Fruit fly (Drosophila melanogaster) whole organism, prepupa: ENCODE data around the gene CG32071.

ENCODE experiments used
- Blimp-1 ChIP-seq: fragments of 200-800 bp; sonication (Bioruptor generic); optimal IDR thresholded peaks from 3 replicates; lab custom pipeline; 2017; ENCODE audit warnings: missing biosample characterization, missing genetic modification characterization, mild to moderate bottlenecking, moderate library complexity, missing genetic modification reagents
- CG10631 ChIP-seq: fragments of 200-800 bp; sonication (Bioruptor generic); optimal IDR thresholded peaks from 2 replicates; lab custom pipeline; 2016; ENCODE audit warnings: missing biosample characterization, missing genetic modification characterization
- CG11294 ChIP-seq: fragments of 200-800 bp; sonication (Bioruptor generic); IDR thresholded peaks from 2 replicates; pipeline ENCODE4 v1.3.6; 2022; ENCODE audit warnings: missing biosample characterization, missing genetic modification characterization
- CG11762 ChIP-seq: fragments of 200-800 bp; sonication (Bioruptor generic); optimal IDR thresholded peaks from 3 replicates; lab custom pipeline; 2016; ENCODE audit warnings: missing biosample characterization, missing genetic modification characterization; ENCODE audit not compliant: insufficient read depth
- CG11902 ChIP-seq: fragments of 200-800 bp; sonication (Bioruptor generic); optimal IDR thresholded peaks from 3 replicates; lab custom pipeline; 2016; ENCODE audit warnings: missing biosample characterization, missing genetic modification characterization
- CG15336 ChIP-seq: fragments of 200-800 bp; sonication (Bioruptor generic); IDR thresholded peaks from 2 replicates; pipeline ENCODE4 v1.3.6; 2022; ENCODE audit warnings: missing biosample characterization, missing genetic modification characterization
- CG1621 ChIP-seq: fragments of 200-800 bp; sonication (Bioruptor generic); optimal IDR thresholded peaks from 3 replicates; lab custom pipeline; 2018; ENCODE audit warnings: missing biosample characterization, mild to moderate bottlenecking, missing genetic modification characterization
- CG3032 ChIP-seq: fragments of 200-800 bp; optimal IDR thresholded peaks from 2 replicates; lab custom pipeline; 2019; ENCODE audit warnings: missing biosample characterization, mild to moderate bottlenecking, missing genetic modification characterization, moderate library complexity
- CG31627 ChIP-seq: fragments of 200-800 bp; sonication (Bioruptor generic); optimal IDR thresholded peaks from 3 replicates; lab custom pipeline; 2016; ENCODE audit warnings: missing biosample characterization, missing genetic modification characterization
- CG34406 ChIP-seq: fragments of 200-800 bp; sonication (Bioruptor generic); optimal IDR thresholded peaks from 3 replicates; lab custom pipeline; 2016; ENCODE audit warnings: missing biosample characterization, missing genetic modification characterization
- CG6163 ChIP-seq: fragments of 200-800 bp; sonication (Bioruptor generic); IDR thresholded peaks from 3 replicates; pipeline ENCODE4 v1.3.6; 2022; ENCODE audit warnings: missing biosample characterization, missing genetic modification characterization
- CG6276 ChIP-seq: fragments of 200-800 bp; sonication (Bioruptor generic); optimal IDR thresholded peaks from 2 replicates; lab custom pipeline; 2017; ENCODE audit warnings: missing biosample characterization, mild to moderate bottlenecking, missing genetic modification characterization
- CG6854 ChIP-seq: fragments of 200-800 bp; sonication (Bioruptor generic); optimal IDR thresholded peaks from 2 replicates; lab custom pipeline; 2017; ENCODE audit warnings: missing biosample characterization, mild to moderate bottlenecking, missing genetic modification characterization
- CG7368 ChIP-seq: fragments of 200-800 bp; sonication (Bioruptor generic); optimal IDR thresholded peaks from 3 replicates; lab custom pipeline; 2016; ENCODE audit warnings: missing biosample characterization, missing genetic modification characterization
- CG8319 ChIP-seq: fragments of 200-800 bp; sonication (Bioruptor generic); optimal IDR thresholded peaks from 3 replicates; lab custom pipeline; 2016; ENCODE audit warnings: missing biosample characterization, missing genetic modification characterization
- Eip78C ChIP-seq: fragments of 200-800 bp; sonication (Bioruptor generic); peaks from one replicate; lab custom pipeline; 2016; ENCODE audit warnings: missing biosample characterization, missing genetic modification characterization
- Ets96B ChIP-seq: fragments of 200-800 bp; optimal IDR thresholded peaks from 2 replicates; lab custom pipeline; 2019; ENCODE audit warnings: missing biosample characterization, mild to moderate bottlenecking, missing genetic modification characterization, moderate library complexity
- Gug ChIP-seq: fragments of 200-800 bp; sonication (Bioruptor generic); IDR thresholded peaks from 2 replicates; pipeline ENCODE4 v1.3.6; 2022; ENCODE audit warnings: missing biosample characterization, missing genetic modification characterization
- Hr39 ChIP-seq: fragments of 200-800 bp; sonication (Bioruptor generic); optimal IDR thresholded peaks from 2 replicates; lab custom pipeline; 2016; ENCODE audit warnings: missing biosample characterization, missing genetic modification characterization
- Lpt ChIP-seq: fragments of 200-800 bp; sonication (Bioruptor generic); optimal IDR thresholded peaks from 3 replicates; lab custom pipeline; 2016; ENCODE audit warnings: missing biosample characterization, missing genetic modification characterization
- Met ChIP-seq: fragments of 200-800 bp; sonication (Bioruptor generic); optimal IDR thresholded peaks from 3 replicates; lab custom pipeline; 2016; ENCODE audit warnings: missing biosample characterization, missing genetic modification characterization
- OdsH ChIP-seq: fragments of 200-800 bp; sonication (Bioruptor generic); optimal IDR thresholded peaks from 3 replicates; lab custom pipeline; 2016; ENCODE audit warnings: missing biosample characterization, missing genetic modification characterization
- Smox ChIP-seq: fragments of 200-800 bp; sonication (Bioruptor generic); optimal IDR thresholded peaks from 3 replicates; lab custom pipeline; 2016; ENCODE audit warnings: missing biosample characterization, missing genetic modification characterization
- Sox14 ChIP-seq: fragments of 200-800 bp; sonication (Bioruptor generic); optimal IDR thresholded peaks from 3 replicates; lab custom pipeline; 2016; ENCODE audit warnings: missing biosample characterization, missing genetic modification characterization
- achi ChIP-seq: fragments of 200-800 bp; sonication (Bioruptor generic); optimal IDR thresholded peaks from 3 replicates; lab custom pipeline; 2016; ENCODE audit warnings: missing biosample characterization, missing genetic modification characterization
- acj6 ChIP-seq: fragments of 200-800 bp; sonication (Bioruptor generic); optimal IDR thresholded peaks from 3 replicates; lab custom pipeline; 2016; ENCODE audit warnings: missing biosample characterization, missing genetic modification characterization
- cyc ChIP-seq: fragments of 200-800 bp; sonication (Bioruptor generic); optimal IDR thresholded peaks from 3 replicates; lab custom pipeline; 2016; ENCODE audit warnings: missing biosample characterization, missing genetic modification characterization
- eg ChIP-seq: fragments of 200-800 bp; sonication (Bioruptor generic); IDR thresholded peaks from 3 replicates; pipeline ENCODE4 v1.3.6; 2022; ENCODE audit warnings: missing biosample characterization, missing genetic modification characterization
- esn ChIP-seq: fragments of 200-800 bp; sonication (Bioruptor generic); optimal IDR thresholded peaks from 2 replicates; lab custom pipeline; 2016; ENCODE audit warnings: missing biosample characterization, mild to moderate bottlenecking, missing genetic modification characterization, moderate library complexity
- fd59A ChIP-seq: fragments of 200-800 bp; sonication (Bioruptor generic); optimal IDR thresholded peaks from 2 replicates; lab custom pipeline; 2017; ENCODE audit warnings: missing biosample characterization, mild to moderate bottlenecking, missing genetic modification characterization, missing genetic modification reagents
- fd85E ChIP-seq: fragments of 200-800 bp; sonication (Bioruptor generic); optimal IDR thresholded peaks from 3 replicates; lab custom pipeline; 2016; ENCODE audit warnings: missing biosample characterization, missing genetic modification characterization
- fkh ChIP-seq: fragments of 200-800 bp; sonication (Bioruptor generic); optimal IDR thresholded peaks from 3 replicates; lab custom pipeline; 2017; ENCODE audit warnings: missing biosample characterization, mild to moderate bottlenecking, missing genetic modification characterization, moderate library complexity
- lz ChIP-seq: fragments of 200-800 bp; sonication (Bioruptor generic); optimal IDR thresholded peaks from 3 replicates; lab custom pipeline; 2016; ENCODE audit warnings: missing biosample characterization, missing genetic modification characterization
- pdm3 ChIP-seq: fragments of 200-800 bp; sonication (Bioruptor generic); optimal IDR thresholded peaks from 3 replicates; lab custom pipeline; 2016; ENCODE audit warnings: missing biosample characterization, missing genetic modification characterization
- salr ChIP-seq, 2 experiments: fragments of 200-800 bp; sonication (Bioruptor generic); optimal IDR thresholded peaks; 3 replicates each; lab custom pipeline; 2016 to 2018; ENCODE audit warnings: missing biosample characterization in 2 of 2, missing genetic modification characterization in 2 of 2, mild to moderate bottlenecking in 1 of 2
- spab ChIP-seq: fragments of 200-800 bp; sonication (Bioruptor generic); optimal IDR thresholded peaks from 2 replicates; lab custom pipeline; 2017; ENCODE audit warnings: missing biosample characterization, mild to moderate bottlenecking, missing genetic modification characterization, missing genetic modification reagents
- ss ChIP-seq, 2 experiments: fragments of 200-800 bp; sonication (Bioruptor generic); optimal IDR thresholded peaks; 2 replicates in 1 of 2; 3 replicates in 1 of 2; lab custom pipeline; 2017 to 2018; ENCODE audit warnings: mild to moderate bottlenecking in 2 of 2, missing biosample characterization in 2 of 2, missing genetic modification characterization in 2 of 2, moderate library complexity in 1 of 2
- svp ChIP-seq: fragments of 200-800 bp; sonication (Bioruptor generic); peaks from one replicate; lab custom pipeline; 2016; ENCODE audit warnings: missing biosample characterization, missing genetic modification characterization
- topi ChIP-seq: fragments of 200-800 bp; sonication (Bioruptor generic); optimal IDR thresholded peaks from 3 replicates; lab custom pipeline; 2016; ENCODE audit warnings: missing biosample characterization, missing genetic modification characterization
- vri ChIP-seq: fragments of 200-800 bp; sonication (Bioruptor generic); optimal IDR thresholded peaks from 3 replicates; lab custom pipeline; 2016; ENCODE audit warnings: missing biosample characterization, mild to moderate bottlenecking, missing genetic modification characterization

The CG32071 gene

DNA sequence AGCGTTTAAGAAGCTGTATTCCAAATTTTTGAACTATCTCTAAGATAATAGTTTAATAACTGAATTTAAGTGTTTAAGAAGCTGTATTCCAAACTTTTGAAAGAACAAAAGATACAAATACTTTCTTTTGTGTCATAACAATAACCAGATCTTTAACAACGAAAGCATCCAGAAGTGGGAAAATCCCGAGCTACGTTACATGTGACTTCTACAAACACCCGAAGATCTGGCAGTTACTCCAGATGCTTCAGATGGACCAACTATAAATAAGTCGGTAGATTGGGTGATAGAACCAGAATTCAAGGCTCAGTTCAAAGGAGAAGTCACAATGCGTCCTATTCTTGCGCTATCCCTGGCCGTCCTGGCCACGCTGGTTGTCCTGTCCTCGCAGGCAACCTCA lies 4.3 kb upstream of the CG32071 start, which contains the start of gene CG12522:
Gene CG12522 (plus strand): TSS at position 301 of the 400 bp plus-strand sequence.
- TF ChIP-seq pdm3 (GFP tag; lab: Kevin White, UChicago) = no peak
- TF ChIP-seq CG6276 = no peak
- TF ChIP-seq spab (GFP tag; lab: Kevin White, UChicago) = no peak
- no peak for TF ChIP-seq OdsH (GFP tag; lab: Kevin White, UChicago)
- no peak for TF ChIP-seq Lpt (GFP tag; lab: Kevin White, UChicago)
- no peak for TF ChIP-seq Eip78C (GFP tag; lab: Kevin White, UChicago)
- no peak for TF ChIP-seq Met (GFP tag; lab: Kevin White, UChicago)
- TF ChIP-seq acj6 (GFP tag; lab: Kevin White, UChicago) = no peak
- no peak for TF ChIP-seq Blimp-1 (GFP tag; lab: Kevin White, UChicago)
- TF ChIP-seq CG7368 (GFP tag; lab: Kevin White, UChicago) = no peak
- TF ChIP-seq vri (GFP tag; lab: Kevin White, UChicago) = no peak

DNA sequence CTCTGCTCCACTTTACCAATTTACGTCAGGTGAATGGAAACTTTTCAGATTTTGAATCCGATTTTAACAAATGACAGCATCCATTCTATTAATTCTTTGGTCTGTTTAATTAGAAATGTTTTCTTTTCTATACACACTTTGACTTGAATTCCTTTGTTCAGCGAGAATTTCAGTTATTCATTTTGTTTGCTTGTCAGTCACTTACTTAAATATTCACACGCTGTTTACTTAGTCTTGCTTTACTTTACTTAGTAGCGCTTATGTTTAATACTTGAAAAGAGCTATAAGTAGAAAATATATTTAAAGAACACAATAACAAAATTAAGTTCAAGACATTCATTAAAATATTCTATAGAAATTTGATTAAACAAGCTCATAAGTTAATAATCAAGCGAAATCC lies 3.8 kb upstream of the CG32071 start, which contains the start of gene CG32073:
Gene CG32073 (minus strand): TSS at position 151 of the 400 bp plus-strand sequence.
- TF ChIP-seq CG6854 (no peak), ss (GFP tag; optimal IDR thresholded peaks at IDR 0.05; lab: Kevin White, UChicago) (no peak), fd59A (no peak), CG11762 (GFP tag; lab: Kevin White, UChicago) (no peak), Lpt (GFP tag; lab: Kevin White, UChicago) (no peak), CG6276 (no peak), Ets96B (no peak), eg (GFP tag; lab: Robert Waterston, UW) (no peak), esn (GFP tag; lab: Kevin White, UChicago) (no peak), lz (GFP tag; lab: Kevin White, UChicago) (no peak), CG31627 (GFP tag; lab: Kevin White, UChicago) (no peak)

DNA sequence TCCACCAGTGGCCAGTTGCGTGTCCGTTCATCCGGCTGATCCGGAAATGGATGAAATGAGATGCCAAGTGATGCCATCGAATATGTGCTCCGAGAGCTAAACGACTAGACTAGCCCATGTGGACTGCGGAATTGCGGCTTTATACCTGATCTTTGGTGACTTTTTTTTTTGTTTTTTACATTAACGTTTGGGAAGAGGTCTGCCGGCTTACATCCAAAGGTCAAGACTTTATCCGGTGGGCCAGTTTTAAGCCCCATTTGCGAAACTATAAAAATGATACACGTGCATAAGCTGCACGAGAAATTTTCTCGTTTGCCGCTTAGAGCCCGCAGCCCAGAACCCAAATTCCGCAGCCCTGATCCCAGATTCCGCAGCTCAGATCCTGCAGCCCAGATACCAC lies 743 bp downstream of the CG32071 start, which contains the start of gene Elo68alpha:
Gene Elo68alpha (minus strand): TSS at position 101 of the 400 bp plus-strand sequence.
- TF ChIP-seq CG1621 (tag; lab: Kevin White, UChicago) = no peak
- TF ChIP-seq CG8319 = no peak
- TF ChIP-seq fd85E (GFP tag; lab: Kevin White, UChicago) = no peak

DNA sequence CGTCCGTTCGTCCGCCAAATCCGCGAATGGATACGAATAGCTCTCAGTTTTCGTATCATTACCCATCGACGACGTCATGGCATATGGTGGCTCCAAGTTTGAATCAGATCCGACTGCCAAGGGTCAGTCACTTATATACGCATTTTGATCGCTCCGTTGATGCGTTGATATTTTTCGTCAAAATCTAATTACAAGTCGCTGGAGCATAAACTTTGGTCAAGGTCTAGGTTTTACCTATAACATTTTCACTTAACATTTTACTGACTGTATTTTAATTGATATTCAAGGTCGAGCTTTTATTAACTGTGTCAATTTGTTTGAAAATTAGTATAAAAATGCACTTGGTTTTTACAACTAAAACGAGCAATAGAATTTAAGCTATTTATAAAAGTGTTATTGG lies 2.1 kb downstream of the CG32071 start, which contains the start of gene Elo68beta:
Gene Elo68beta (minus strand): TSS at position 101 of the 400 bp plus-strand sequence.
- no peak for TF ChIP-seq CG6276
- TF ChIP-seq acj6 (GFP tag; lab: Kevin White, UChicago) = no peak
- TF ChIP-seq vri (GFP tag; lab: Kevin White, UChicago) = no peak
- TF ChIP-seq CG11902 (GFP tag; lab: Kevin White, UChicago) = no peak
- TF ChIP-seq fkh (GFP tag; lab: Kevin White, UChicago) = no peak
- TF ChIP-seq OdsH (GFP tag; lab: Kevin White, UChicago) = no peak
- TF ChIP-seq topi (GFP tag; lab: Kevin White, UChicago) = no peak
- TF ChIP-seq CG7368 (GFP tag; lab: Kevin White, UChicago) = no peak

DNA sequence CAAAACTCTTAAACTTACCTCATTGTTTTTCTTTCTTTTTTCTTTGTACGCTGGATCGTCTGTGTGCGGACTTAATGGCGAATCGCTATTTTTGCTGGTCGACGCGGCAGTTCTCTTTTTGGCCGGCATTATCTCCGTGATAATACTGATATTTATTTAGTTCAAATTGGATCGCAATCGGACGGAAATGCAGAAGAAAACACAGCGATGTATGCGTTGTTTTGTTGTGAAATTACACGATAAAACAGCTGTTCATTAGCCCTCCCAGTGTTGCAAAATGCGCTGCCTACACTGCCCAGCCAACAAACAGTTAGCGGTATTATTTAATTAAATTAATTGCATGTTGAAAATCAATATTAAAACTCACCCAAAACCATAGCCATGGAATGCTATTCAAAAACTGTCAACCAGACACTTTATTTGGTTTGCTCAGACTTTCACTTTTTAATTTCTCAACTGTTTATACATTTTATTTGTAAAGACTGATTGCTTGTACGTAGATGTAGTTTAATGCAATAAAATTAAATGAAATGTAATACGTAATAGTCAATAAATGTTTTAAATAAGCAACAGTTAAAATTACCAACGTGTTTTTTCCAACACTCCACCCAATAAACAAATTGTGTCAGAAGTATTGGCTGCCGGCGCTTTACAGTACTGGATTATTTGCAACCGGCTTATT lies 5.5 kb downstream of the CG32071 start, which contains the start of the genes Irbp18 and APP-BP1:
Gene Irbp18 (minus strand): TSS at position 205 of the 682 bp plus-strand sequence.
Gene APP-BP1 (plus strand): TSS at position 431 of the 682 bp plus-strand sequence.
- TF ChIP-seq spab (GFP tag; lab: Kevin White, UChicago) = peak; percentile 82
- TF ChIP-seq salr (GFP tag; optimal IDR thresholded peaks at IDR 0.05; lab: Kevin White, UChicago) = peak; percentile 87 to 96
- TF ChIP-seq Smox (GFP tag; lab: Kevin White, UChicago) = peak; percentile 96
- TF ChIP-seq Eip78C (GFP tag; lab: Kevin White, UChicago) = peak; percentile 99
- peak; percentile 95 for TF ChIP-seq CG10631 (GFP tag; lab: Kevin White, UChicago)
- TF ChIP-seq Sox14 (GFP tag; lab: Kevin White, UChicago) = peak; percentile 97
- peak; percentile 96 for TF ChIP-seq cyc (GFP tag; lab: Kevin White, UChicago)
- peak; percentile 95 for TF ChIP-seq achi (GFP tag; lab: Kevin White, UChicago)
- peak; percentile 74 for TF ChIP-seq fd85E (GFP tag; lab: Kevin White, UChicago)
- TF ChIP-seq CG11294 (GFP tag; lab: Robert Waterston, UW) = peak; percentile 77
- peak; percentile 95 for TF ChIP-seq CG34406 (GFP tag; lab: Kevin White, UChicago)
- TF ChIP-seq CG3032 = peak; percentile 91
- TF ChIP-seq CG7368 (GFP tag; lab: Kevin White, UChicago) = peak; percentile 90
- peak; percentile 96 for TF ChIP-seq Met (GFP tag; lab: Kevin White, UChicago)
- peak; percentile 98 for TF ChIP-seq esn (GFP tag; lab: Kevin White, UChicago)
- peak; percentile 98 for TF ChIP-seq svp
- TF ChIP-seq Gug (GFP tag; lab: Robert Waterston, UW) = peak; percentile 85
- TF ChIP-seq OdsH (GFP tag; lab: Kevin White, UChicago) = peak; percentile 98
- TF ChIP-seq CG8319 = peak; percentile 94
- peak; percentile 96 for TF ChIP-seq Hr39 (GFP tag; lab: Kevin White, UChicago)
- peak; percentile 89 for TF ChIP-seq CG6163 (GFP tag; lab: Robert Waterston, UW)
- peak; percentile 88 for TF ChIP-seq CG15336 (GFP tag; lab: Robert Waterston, UW)
- peak; percentile 96 for TF ChIP-seq acj6 (GFP tag; lab: Kevin White, UChicago)
- peak; percentile 92 for TF ChIP-seq CG11902 (GFP tag; lab: Kevin White, UChicago)
- peak; percentile 87 for TF ChIP-seq CG6276
